Worm (Caenorhabditis elegans) whole organism, mixed stage, embryonic: ENCODE results near the gene stdh-3.

Experiments used
- M03D4.4 ChIP-seq: sonication (generic microtip); optimal IDR thresholded peaks from 2 replicates; lab custom pipeline; 2017; ENCODE audit warnings: mild to moderate bottlenecking, missing genetic modification characterization, missing compliant biosample characterization
- bed-3 ChIP-seq: fragments of 200-800 bp; sonication (Bioruptor generic); optimal IDR thresholded peaks from 3 replicates; lab custom pipeline; 2018; ENCODE audit warnings: mild to moderate bottlenecking, missing genetic modification characterization, moderate library complexity, missing compliant biosample characterization
- blmp-1 ChIP-seq: fragments of 150-350 bp; optimal IDR thresholded peaks from 2 replicates; lab custom pipeline; 2014; ENCODE audit warnings: missing biosample characterization, missing genetic modification characterization
- ceh-39 ChIP-seq: fragments of 150-350 bp; optimal IDR thresholded peaks from 2 replicates; lab custom pipeline; 2014; ENCODE audit warnings: missing biosample characterization, missing genetic modification characterization
- ceh-43 ChIP-seq: fragments of 200-800 bp; sonication (Bioruptor generic); optimal IDR thresholded peaks from 2 replicates; lab custom pipeline; 2018; ENCODE audit warnings: mild to moderate bottlenecking, missing genetic modification characterization, moderate library complexity, missing compliant biosample characterization
- ceh-83 ChIP-seq: fragments of 200-800 bp; sonication (Bioruptor generic); optimal IDR thresholded peaks from 2 replicates; lab custom pipeline; 2018; ENCODE audit warnings: mild to moderate bottlenecking, missing genetic modification characterization, missing compliant biosample characterization
- cnd-1 ChIP-seq: fragments of 200-800 bp; sonication (Bioruptor generic); optimal IDR thresholded peaks from 2 replicates; lab custom pipeline; 2018; ENCODE audit warnings: mild to moderate bottlenecking, missing genetic modification characterization, missing compliant biosample characterization
- drap-1 ChIP-seq: fragments of 200-800 bp; sonication (Bioruptor generic); optimal IDR thresholded peaks from 3 replicates; lab custom pipeline; 2018; ENCODE audit warnings: mild to moderate bottlenecking, missing genetic modification characterization, missing compliant biosample characterization
- elt-1 ChIP-seq: sonication (generic microtip); optimal IDR thresholded peaks from 2 replicates; lab custom pipeline; 2017; ENCODE audit warnings: missing genetic modification characterization, mild to moderate bottlenecking, missing compliant biosample characterization, antibody characterized with exemption, moderate library complexity, borderline replicate concordance; ENCODE audit not compliant: insufficient read depth
- ham-2 ChIP-seq: fragments of 200-800 bp; sonication (Bioruptor generic); optimal IDR thresholded peaks from 2 replicates; lab custom pipeline; 2018; ENCODE audit warnings: mild to moderate bottlenecking, missing genetic modification characterization, missing compliant biosample characterization
- lin-32 ChIP-seq: fragments of 200-800 bp; sonication (Bioruptor generic); optimal IDR thresholded peaks from 2 replicates; lab custom pipeline; 2018; ENCODE audit warnings: mild to moderate bottlenecking, missing genetic modification characterization, missing compliant biosample characterization
- mab-5 ChIP-seq: fragments of 150-350 bp; optimal IDR thresholded peaks from 2 replicates; lab custom pipeline; 2014; ENCODE audit warnings: missing biosample characterization, missing genetic modification characterization
- mep-1 ChIP-seq: fragments of 150-350 bp; optimal IDR thresholded peaks from 2 replicates; lab custom pipeline; 2017; ENCODE audit warnings: missing biosample characterization, missing genetic modification reagents, missing genetic modification characterization, inconsistent platforms
- mls-2 ChIP-seq: sonication (generic microtip); optimal IDR thresholded peaks from 2 replicates; lab custom pipeline; 2016; ENCODE audit warnings: mild to moderate bottlenecking, missing genetic modification characterization, moderate library complexity, missing compliant biosample characterization
- nhr-2 ChIP-seq: fragments of 150-350 bp; optimal IDR thresholded peaks from 2 replicates; lab custom pipeline; 2014; ENCODE audit warnings: missing biosample characterization, missing genetic modification characterization
- nhr-237 ChIP-seq: fragments of 150-350 bp; optimal IDR thresholded peaks from 2 replicates; lab custom pipeline; 2014; ENCODE audit warnings: missing biosample characterization, missing genetic modification characterization
- nhr-28 ChIP-seq: fragments of 150-350 bp; optimal IDR thresholded peaks from 2 replicates; lab custom pipeline; 2014; ENCODE audit warnings: missing biosample characterization, missing genetic modification characterization
- nhr-76 ChIP-seq: sonication (generic microtip); optimal IDR thresholded peaks from 2 replicates; lab custom pipeline; 2017; ENCODE audit warnings: missing biosample characterization, missing genetic modification characterization
- pha-4 ChIP-seq: fragments of 150-350 bp; optimal IDR thresholded peaks from 2 replicates; lab custom pipeline; 2018; ENCODE audit warnings: missing biosample characterization, missing genetic modification reagents, missing genetic modification characterization
- sem-2 ChIP-seq: fragments of 200-800 bp; sonication (Bioruptor generic); optimal IDR thresholded peaks from 2 replicates; lab custom pipeline; 2018; ENCODE audit warnings: mild to moderate bottlenecking, missing genetic modification characterization, missing compliant biosample characterization
- snpc-4 ChIP-seq: fragments of 150-350 bp; optimal IDR thresholded peaks from 2 replicates; lab custom pipeline; 2014; ENCODE audit warnings: missing biosample characterization, missing genetic modification characterization
- sptf-1 ChIP-seq: sonication (generic microtip); optimal IDR thresholded peaks from 2 replicates; lab custom pipeline; 2017; ENCODE audit warnings: mild to moderate bottlenecking, missing genetic modification characterization, moderate library complexity, missing compliant biosample characterization
- tbx-8 ChIP-seq: fragments of 200-800 bp; sonication (Bioruptor generic); optimal IDR thresholded peaks from 2 replicates; lab custom pipeline; 2018; ENCODE audit warnings: mild to moderate bottlenecking, missing genetic modification characterization, moderate library complexity, missing compliant biosample characterization
- unc-120 ChIP-seq: sonication (generic microtip); optimal IDR thresholded peaks from 2 replicates; lab custom pipeline; 2017; ENCODE audit warnings: missing genetic modification characterization, missing compliant biosample characterization; ENCODE audit not compliant: poor library complexity, severe bottlenecking
- unc-62 ChIP-seq: fragments of 150-350 bp; optimal IDR thresholded peaks from 2 replicates; lab custom pipeline; 2014; ENCODE audit warnings: missing biosample characterization, missing genetic modification reagents, missing genetic modification characterization
- ztf-11 ChIP-seq: fragments of 150-350 bp; optimal IDR thresholded peaks from 2 replicates; lab custom pipeline; 2014; ENCODE audit warnings: missing biosample characterization, missing genetic modification characterization

stdh-3 gene

DNA sequence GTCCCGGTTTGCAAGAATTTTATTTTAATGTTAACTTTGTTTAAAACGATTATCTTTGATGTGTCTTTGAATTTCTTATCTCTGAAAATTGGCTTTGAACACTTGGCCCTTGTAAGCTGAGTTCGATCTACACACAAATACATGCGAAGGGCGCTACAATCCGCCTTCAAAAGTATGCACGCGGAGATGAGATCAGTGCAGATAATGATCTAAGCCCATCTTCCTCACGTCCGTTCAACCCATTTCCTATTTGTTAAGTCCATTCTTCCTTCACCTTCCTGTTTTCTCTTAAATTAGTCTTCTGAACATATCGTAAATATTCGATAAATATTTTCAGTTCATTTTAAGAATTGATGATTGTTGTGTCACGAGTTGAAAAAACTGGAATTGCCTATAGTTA, 38.1 kb upstream of the stdh-3 start, which contains the start of gene nhr-175:
nhr-175 (plus strand) TSS at position 339 of the 400 bp plus-strand sequence.
- TF ChIP-seq ham-2 (GFP tag; lab: Kevin White, UChicago) (peak; percentile 28), sptf-1 (no peak), elt-1 (tag; lab: Kevin White, UChicago) (peak; percentile 91)
- TF ChIP-seq, all 35 proteins: peak for 2

DNA sequence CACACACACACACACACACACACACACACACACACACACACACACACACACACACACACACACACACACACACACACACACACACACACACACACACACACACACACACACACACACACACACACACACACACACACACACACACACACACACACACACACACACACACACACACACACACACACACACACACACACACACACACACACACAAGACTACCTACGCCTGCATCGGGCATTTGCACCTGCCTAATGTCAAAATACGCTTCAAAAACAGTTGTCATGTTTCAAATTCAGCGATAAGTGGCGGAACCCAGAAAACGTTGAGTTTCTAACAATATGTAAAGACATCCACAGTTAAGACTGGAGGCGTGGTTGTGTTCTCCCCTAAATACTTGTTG, 35.5 kb upstream of the stdh-3 start:
- TF ChIP-seq cnd-1 (tag; lab: Kevin White, UChicago) (peak; percentile 58), tbx-8 (GFP tag; lab: Kevin White, UChicago) (peak; percentile 11), drap-1 (peak; percentile 50), ceh-83 (GFP tag; lab: Kevin White, UChicago) (peak; percentile 31), ceh-43 (peak; percentile 5), sem-2 (GFP tag; lab: Kevin White, UChicago) (peak; percentile 46)

ce11 chrV:13869551-13869950, 34.9 kb upstream of the stdh-3 start:
- TF ChIP-seq blmp-1 (tag; lab: Kevin White, UChicago): no peak
- TF ChIP-seq pha-4 (tag; lab: Kevin White, UChicago): no peak
- no peak for TF ChIP-seq unc-62
- no peak for TF ChIP-seq ceh-39 (tag; lab: Kevin White, UChicago)
- TF ChIP-seq ceh-83 (GFP tag; lab: Kevin White, UChicago): no peak
- no peak for TF ChIP-seq sptf-1
- TF ChIP-seq elt-1 (tag; lab: Kevin White, UChicago): no peak
- no peak for TF ChIP-seq ztf-11 (tag; lab: Kevin White, UChicago)

DNA sequence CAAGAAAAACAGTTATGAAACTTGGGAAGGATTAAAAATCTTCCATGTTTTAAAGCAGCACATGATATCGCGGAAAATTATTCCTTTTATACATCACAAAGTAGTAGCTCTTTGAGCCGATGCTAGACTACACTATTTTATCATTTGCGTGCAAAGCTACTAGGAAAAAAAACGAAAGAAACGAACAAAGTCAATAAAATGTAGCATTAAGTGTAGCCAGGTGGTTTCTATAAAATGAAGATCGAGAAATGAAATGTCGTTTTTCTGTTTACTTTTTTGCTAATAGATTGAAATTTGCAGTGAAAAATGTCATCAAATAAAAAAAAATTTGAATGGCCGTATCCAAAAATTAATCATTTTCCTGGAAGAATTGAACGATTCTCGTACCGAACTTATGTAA, 31.5 kb upstream of the stdh-3 start, which contains the start of gene cpt-5:
cpt-5 (plus strand) TSS at position 301 of the 400 bp plus-strand sequence.
- no peak for TF ChIP-seq mls-2 (tag; lab: Kevin White, UChicago)
- no peak for TF ChIP-seq snpc-4 (tag; lab: Kevin White, UChicago)
- TF ChIP-seq mep-1: no peak
- TF ChIP-seq nhr-76 (tag; lab: Kevin White, UChicago): no peak
- no peak for TF ChIP-seq elt-1 (tag; lab: Kevin White, UChicago)
- no peak for TF ChIP-seq ceh-83 (GFP tag; lab: Kevin White, UChicago)
- no peak for TF ChIP-seq ztf-11 (tag; lab: Kevin White, UChicago)
- TF ChIP-seq, all 35 proteins: peak for 0

DNA sequence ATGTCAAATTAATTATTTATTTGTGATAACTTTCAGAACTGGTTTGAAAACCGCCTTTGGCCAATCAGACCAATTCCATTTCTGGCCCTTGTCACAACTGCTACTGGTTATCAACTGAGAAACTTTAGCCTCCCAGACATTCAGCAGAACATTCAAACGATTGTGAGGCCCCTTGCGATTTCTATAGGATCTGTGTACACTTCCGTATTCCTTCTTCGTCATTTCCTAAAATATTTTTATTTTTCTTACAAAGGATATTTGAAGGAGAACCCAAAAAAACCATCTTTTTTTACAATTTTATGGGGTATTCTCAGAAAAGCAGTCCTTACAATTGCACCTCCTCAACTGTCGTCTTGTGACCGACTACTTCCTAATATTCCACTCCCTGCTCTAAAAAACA, 31.1 kb upstream of the stdh-3 start:
- TF ChIP-seq pha-4 (tag; lab: Kevin White, UChicago) (no peak), nhr-28 (no peak)

DNA sequence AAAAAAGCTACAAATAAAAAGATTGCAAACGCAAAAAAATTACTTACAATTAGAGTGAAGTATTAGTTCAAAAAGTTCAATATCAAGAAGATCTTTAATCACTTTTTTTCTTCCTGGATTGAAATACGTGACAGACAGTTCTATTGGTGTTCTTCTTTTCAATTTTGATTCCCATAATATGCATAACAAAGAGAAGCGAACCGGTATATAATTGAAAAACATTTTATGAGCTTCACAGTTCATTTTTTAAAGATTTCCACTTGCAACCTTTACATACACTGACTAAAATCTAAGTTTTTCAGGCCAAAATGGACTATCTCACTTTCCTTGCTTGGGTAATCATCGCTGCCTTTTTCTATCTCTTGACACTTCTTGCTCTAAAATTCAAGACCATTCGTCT, 27.9 kb upstream of the stdh-3 start, which contains the start of gene T22G5.1:
T22G5.1 (plus strand) TSS at position 301 of the 400 bp plus-strand sequence.
- TF ChIP-seq lin-32 (GFP tag; lab: Kevin White, UChicago): no peak
- TF ChIP-seq ham-2 (GFP tag; lab: Kevin White, UChicago): no peak
- no peak for TF ChIP-seq sem-2 (GFP tag; lab: Kevin White, UChicago)
- no peak for TF ChIP-seq ceh-43
- TF ChIP-seq unc-62: no peak
- TF ChIP-seq pha-4 (tag; lab: Kevin White, UChicago): no peak
- no peak for TF ChIP-seq drap-1
- no peak for TF ChIP-seq ztf-11 (tag; lab: Kevin White, UChicago)
- TF ChIP-seq nhr-28: no peak
- no peak for TF ChIP-seq unc-120
- TF ChIP-seq nhr-2 (tag; lab: Kevin White, UChicago): no peak

- TF ChIP-seq nhr-2 (tag; lab: Kevin White, UChicago) (no peak), M03D4.4 (tag; lab: Kevin White, UChicago) (no peak), pha-4 (tag; lab: Kevin White, UChicago) (no peak), lin-32 (GFP tag; lab: Kevin White, UChicago) (no peak), nhr-237 (tag; lab: Kevin White, UChicago) (no peak), drap-1 (no peak), mab-5 (tag; lab: Kevin White, UChicago) (no peak), nhr-76 (tag; lab: Kevin White, UChicago) (no peak), nhr-28 (no peak), snpc-4 (tag; lab: Kevin White, UChicago) (no peak), bed-3 (GFP tag; lab: Kevin White, UChicago) (no peak), ceh-43 (no peak), sem-2 (GFP tag; lab: Kevin White, UChicago) (no peak), ceh-39 (tag; lab: Kevin White, UChicago) (no peak), elt-1 (tag; lab: Kevin White, UChicago) (no peak)
Measured at ce11 chrV:13878226-13878625, 26.2 kb upstream of the stdh-3 start.
